Worm (Caenorhabditis elegans): ENCODE measurements around the gene laat-1.

laat-1 gene

ce11 chrII:219846-220503 lies 17.6 kb downstream of the laat-1 start:
- no peak for TF ChIP-seq unc-62 (GFP tag; optimal IDR thresholded peaks at IDR 0.05)

- TF ChIP-seq unc-62 (GFP tag; optimal IDR thresholded peaks at IDR 0.05) = no peak
Measured at ce11 chrII:217308-217707, 20.3 kb downstream of the laat-1 start.

- TF ChIP-seq unc-62 (GFP tag; optimal IDR thresholded peaks at IDR 0.05) = no peak
Measured at ce11 chrII:216598-216997, 21.0 kb downstream of the laat-1 start, which contains the start of gene F48A11.4. TSS of gene F48A11.4 (minus strand) at chrII:216621.

- no peak for TF ChIP-seq unc-62 (GFP tag; optimal IDR thresholded peaks at IDR 0.05)
Measured at ce11 chrII:208097-208496, 29.5 kb downstream of the laat-1 start.

ce11 chrII:196685-197084 lies 40.9 kb downstream of the laat-1 start, which contains the start of gene chs-2:
TSS of gene chs-2 (plus strand) at chrII:196985.
- TF ChIP-seq unc-62 (GFP tag; optimal IDR thresholded peaks at IDR 0.05) = no peak

ce11 chrII:194458-194857 lies 43.2 kb downstream of the laat-1 start, which contains the start of gene abu-11:
TSS of gene abu-11 (minus strand) at chrII:194558.
- no peak for TF ChIP-seq unc-62 (GFP tag; optimal IDR thresholded peaks at IDR 0.05)

- TF ChIP-seq unc-62 (GFP tag; optimal IDR thresholded peaks at IDR 0.05) = no peak
Measured at ce11 chrII:192584-192983, 45.0 kb downstream of the laat-1 start.

- no peak for TF ChIP-seq unc-62 (GFP tag; optimal IDR thresholded peaks at IDR 0.05)
Measured at ce11 chrII:188967-189366, 48.7 kb downstream of the laat-1 start, which contains the start of gene T01D1.5. TSS of gene T01D1.5 (minus strand) at chrII:189067.

- no peak for TF ChIP-seq unc-62 (GFP tag; optimal IDR thresholded peaks at IDR 0.05)
Measured at ce11 chrII:186504-186903, 51.1 kb downstream of the laat-1 start, which contains the start of gene T01D1.8. TSS of gene T01D1.8 (plus strand) at chrII:186739.

Data from whole organism, dauer.